Fruit fly (Drosophila melanogaster) whole organism, wandering third instar larva: ENCODE results near the gene VhaAC39-1.

Source experiments
- Abd-B ChIP-seq: fragments of >200 bp; optimal IDR thresholded peaks from 2 replicates; lab custom pipeline; 2017; ENCODE audit warnings: missing biosample characterization, missing genetic modification characterization
- CG32264 ChIP-seq: fragments of 200-800 bp; sonication (Bioruptor generic); optimal IDR thresholded peaks from 2 replicates; lab custom pipeline; 2016; ENCODE audit warnings: missing biosample characterization, missing genetic modification characterization
- CG9705 ChIP-seq: fragments of 200-800 bp; sonication (Bioruptor generic); optimal IDR thresholded peaks from 2 replicates; lab custom pipeline; 2018; ENCODE audit warnings: missing biosample characterization, mild to moderate bottlenecking, missing genetic modification characterization
- Dfd ChIP-seq: fragments of >200 bp; optimal IDR thresholded peaks from 2 replicates; lab custom pipeline; 2017; ENCODE audit warnings: missing biosample characterization, missing genetic modification characterization
- Dif ChIP-seq: fragments of 200-275, 200-300 bp; sonication (Bioruptor generic); optimal IDR thresholded peaks from 2 replicates; lab custom pipeline; 2018; ENCODE audit warnings: missing biosample characterization, missing genetic modification characterization; ENCODE audit not compliant: partially characterized antibody
- Hnf4 ChIP-seq: fragments of 200-800 bp; sonication (Bioruptor generic); optimal IDR thresholded peaks from 2 replicates; lab custom pipeline; 2016; ENCODE audit warnings: missing biosample characterization, mild to moderate bottlenecking, missing genetic modification characterization
- Hr78 ChIP-seq: fragments of >200 bp; optimal IDR thresholded peaks from 2 replicates; lab custom pipeline; 2017; ENCODE audit warnings: missing biosample characterization, missing genetic modification characterization
- Hr83 ChIP-seq: fragments of 200-300 bp; sonication (Bioruptor generic); optimal IDR thresholded peaks from 2 replicates; lab custom pipeline; 2016; ENCODE audit warnings: missing biosample characterization, mild to moderate bottlenecking, missing genetic modification characterization, moderate library complexity; ENCODE audit not compliant: poor library complexity, severe bottlenecking
- Mio ChIP-seq: sonication (Bioruptor generic); optimal IDR thresholded peaks from 2 replicates; lab custom pipeline; 2016; ENCODE audit warnings: missing biosample characterization, missing genetic modification characterization
- N ChIP-seq: fragments of >200 bp; optimal IDR thresholded peaks from 2 replicates; lab custom pipeline; 2018; ENCODE audit warnings: missing biosample characterization, missing external identifiers, missing genetic modification characterization
- OdsH ChIP-seq: fragments of 200-800 bp; sonication (Bioruptor generic); optimal IDR thresholded peaks from 2 replicates; lab custom pipeline; 2016; ENCODE audit warnings: missing biosample characterization, mild to moderate bottlenecking, missing genetic modification characterization
- Rel ChIP-seq, 2 experiments: fragments of 200-800 bp; sonication (Bioruptor generic) in 1 of 2; optimal IDR thresholded peaks; 2 replicates in 1 of 2; 3 replicates in 1 of 2; lab custom pipeline; 2016 to 2019; ENCODE audit warnings: mild to moderate bottlenecking in 2 of 2, missing biosample characterization in 2 of 2, missing genetic modification characterization in 2 of 2, moderate library complexity in 1 of 2
- Sp1 ChIP-seq: fragments of 200-800 bp; sonication (Bioruptor generic); optimal IDR thresholded peaks from 3 replicates; lab custom pipeline; 2019; ENCODE audit warnings: missing biosample characterization, mild to moderate bottlenecking, missing genetic modification characterization, moderate library complexity
- Vsx2 ChIP-seq: fragments of 200-300, 225-300 bp; sonication (Bioruptor generic); optimal IDR thresholded peaks from 2 replicates; lab custom pipeline; 2018; ENCODE audit warnings: missing biosample characterization, missing genetic modification characterization; ENCODE audit not compliant: partially characterized antibody
- br ChIP-seq: fragments of 200-800 bp; sonication (Bioruptor generic); optimal IDR thresholded peaks from 2 replicates; lab custom pipeline; 2016; ENCODE audit warnings: missing biosample characterization, missing genetic modification characterization
- dl ChIP-seq, 2 experiments: fragments of 175-275, 200-275 bp in 1 of 2; fragments of 200-275 bp in 1 of 2; sonication (Bioruptor generic); optimal IDR thresholded peaks; lab custom pipeline; 2018; ENCODE audit warnings: mild to moderate bottlenecking in 2 of 2, missing biosample characterization in 2 of 2, missing genetic modification characterization in 2 of 2, moderate library complexity in 2 of 2; ENCODE audit not compliant: partially characterized antibody in 2 of 2, insufficient read depth in 1 of 2
- dsf ChIP-seq: sonication (Bioruptor generic); optimal IDR thresholded peaks from 2 replicates; lab custom pipeline; 2016; ENCODE audit warnings: missing biosample characterization, missing genetic modification characterization, borderline replicate concordance
- ey ChIP-seq: fragments of 200-800 bp; sonication (Bioruptor generic); optimal IDR thresholded peaks from 2 replicates; lab custom pipeline; 2016; ENCODE audit warnings: missing biosample characterization, missing genetic modification characterization
- fru ChIP-seq: fragments of 200-800 bp; sonication (Bioruptor generic); optimal IDR thresholded peaks from 3 replicates; lab custom pipeline; 2016; ENCODE audit warnings: missing biosample characterization, mild to moderate bottlenecking, missing genetic modification characterization
- h ChIP-seq: fragments of 200-800 bp; sonication (Bioruptor generic); optimal IDR thresholded peaks from 3 replicates; lab custom pipeline; 2016; ENCODE audit warnings: missing biosample characterization, mild to moderate bottlenecking, missing genetic modification characterization
- jim ChIP-seq: fragments of 175-275, 200-325 bp; sonication (Bioruptor generic); optimal IDR thresholded peaks from 2 replicates; lab custom pipeline; 2016; ENCODE audit warnings: missing biosample characterization, mild to moderate bottlenecking, missing genetic modification characterization
- lola ChIP-seq: fragments of >200 bp; optimal IDR thresholded peaks from 2 replicates; lab custom pipeline; 2017; ENCODE audit warnings: missing biosample characterization, missing genetic modification characterization
- pan ChIP-seq: fragments of >200 bp; optimal IDR thresholded peaks from 2 replicates; lab custom pipeline; 2017
- psq ChIP-seq: fragments of 200-800 bp; sonication (Bioruptor generic); optimal IDR thresholded peaks from 3 replicates; lab custom pipeline; 2017; ENCODE audit warnings: missing biosample characterization, mild to moderate bottlenecking, missing genetic modification characterization, moderate library complexity
- rgr ChIP-seq: fragments of 200-800 bp; sonication (Bioruptor generic); optimal IDR thresholded peaks from 3 replicates; lab custom pipeline; 2016; ENCODE audit warnings: missing biosample characterization, mild to moderate bottlenecking, missing genetic modification characterization
- sage ChIP-seq: fragments of 200-800 bp; sonication (Bioruptor generic); optimal IDR thresholded peaks from 2 replicates; lab custom pipeline; 2016; ENCODE audit warnings: missing biosample characterization, mild to moderate bottlenecking, missing genetic modification characterization
- sv ChIP-seq: fragments of 200-800 bp; sonication (Bioruptor generic); optimal IDR thresholded peaks from 3 replicates; lab custom pipeline; 2016; ENCODE audit warnings: missing biosample characterization, missing genetic modification characterization
- usp ChIP-seq: fragments of >200 bp; optimal IDR thresholded peaks from 2 replicates; lab custom pipeline; 2017; ENCODE audit warnings: missing biosample characterization, missing genetic modification characterization
- woc ChIP-seq: sonication (Bioruptor generic); optimal IDR thresholded peaks from 2 replicates; lab custom pipeline; 2016; ENCODE audit warnings: missing biosample characterization, mild to moderate bottlenecking, missing genetic modification characterization

Gene VhaAC39-1

DNA sequence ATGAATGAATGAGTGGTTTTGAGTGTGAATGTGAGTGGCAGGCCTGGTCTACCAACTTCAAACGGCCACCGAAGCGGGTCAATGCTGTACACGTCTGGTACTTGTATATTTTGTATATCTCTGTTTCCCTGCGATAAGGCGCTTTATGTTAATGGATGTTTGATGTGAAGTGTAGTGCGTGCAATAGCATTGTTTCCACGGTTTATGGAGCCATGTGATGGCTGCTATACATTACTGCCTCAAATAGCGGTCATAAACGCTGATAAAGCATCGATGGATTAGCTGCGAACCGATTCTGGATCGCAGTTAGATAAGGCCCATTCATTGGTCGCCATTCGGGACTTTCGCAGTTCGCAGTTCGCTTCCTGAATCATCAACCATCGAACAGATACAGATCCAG lies 5.6 kb upstream of the VhaAC39-1 start:
- TF ChIP-seq woc (GFP tag; lab: Kevin White, UChicago) (no peak), Dif (GFP tag; lab: Kevin White, UChicago) (no peak), lola (GFP tag; lab: Kevin White, UChicago) (no peak), rgr (GFP tag; lab: Kevin White, UChicago) (no peak), CG32264 (GFP tag; lab: Kevin White, UChicago) (no peak)

DNA sequence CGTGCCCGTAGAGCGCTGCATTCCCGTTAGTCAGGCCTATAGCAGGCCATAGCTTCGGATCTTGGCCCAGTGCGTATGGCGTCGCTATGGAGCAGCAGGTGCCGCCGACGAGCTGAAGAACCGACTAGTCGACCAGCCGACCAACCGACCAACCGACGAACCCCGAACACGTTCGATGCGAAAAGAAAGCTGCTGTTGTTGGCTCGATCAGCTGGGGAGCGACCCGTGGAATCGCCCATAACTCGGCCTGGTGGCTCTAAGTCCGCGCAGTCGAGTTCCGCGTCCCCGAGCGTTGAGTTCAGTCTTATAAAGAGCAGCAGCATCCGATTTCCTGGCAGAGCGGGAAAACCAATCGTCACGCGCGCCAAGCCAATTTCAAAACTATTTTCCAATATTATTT lies 3.4 kb downstream of the VhaAC39-1 start, which contains the start of gene CG15239:
CG15239 (plus strand) TSS at position 265 of the 400 bp plus-strand sequence.
- TF ChIP-seq br = no peak
- TF ChIP-seq pan (lab: Kevin White, UChicago) = no peak
- no peak for TF ChIP-seq sv (GFP tag; lab: Kevin White, UChicago)
- no peak for TF ChIP-seq dl (GFP tag; optimal IDR thresholded peaks at IDR 0.05; lab: Kevin White, UChicago; ENCODE audit: insufficient read depth in 1 of 2, partially characterized antibody in 2 of 2)
- TF ChIP-seq, all 38 proteins: peak for 0

dm6 chrX:3886751-3887150 lies 6.2 kb downstream of the VhaAC39-1 start:
- TF ChIP-seq Mio (GFP tag; lab: Kevin White, UChicago) (no peak), lola (GFP tag; lab: Kevin White, UChicago) (no peak), Hnf4 (GFP tag; lab: Kevin White, UChicago) (no peak), Hr78 (no peak), fru (GFP tag; lab: Kevin White, UChicago) (no peak), Dfd (no peak), ey (GFP tag; lab: Kevin White, UChicago) (no peak), Sp1 (no peak), Hr83 (GFP tag; lab: Kevin White, UChicago) (no peak), usp (GFP tag; lab: Kevin White, UChicago) (no peak), h (GFP tag; lab: Kevin White, UChicago) (no peak), dl (GFP tag; optimal IDR thresholded peaks at IDR 0.05; lab: Kevin White, UChicago; ENCODE audit: insufficient read depth in 1 of 2, partially characterized antibody in 2 of 2) (no peak), OdsH (GFP tag; lab: Kevin White, UChicago) (no peak), CG9705 (GFP tag; lab: Kevin White, UChicago) (no peak), Vsx2 (GFP tag; lab: Kevin White, UChicago) (no peak), N (GFP tag; lab: Kevin White, UChicago) (no peak)

DNA sequence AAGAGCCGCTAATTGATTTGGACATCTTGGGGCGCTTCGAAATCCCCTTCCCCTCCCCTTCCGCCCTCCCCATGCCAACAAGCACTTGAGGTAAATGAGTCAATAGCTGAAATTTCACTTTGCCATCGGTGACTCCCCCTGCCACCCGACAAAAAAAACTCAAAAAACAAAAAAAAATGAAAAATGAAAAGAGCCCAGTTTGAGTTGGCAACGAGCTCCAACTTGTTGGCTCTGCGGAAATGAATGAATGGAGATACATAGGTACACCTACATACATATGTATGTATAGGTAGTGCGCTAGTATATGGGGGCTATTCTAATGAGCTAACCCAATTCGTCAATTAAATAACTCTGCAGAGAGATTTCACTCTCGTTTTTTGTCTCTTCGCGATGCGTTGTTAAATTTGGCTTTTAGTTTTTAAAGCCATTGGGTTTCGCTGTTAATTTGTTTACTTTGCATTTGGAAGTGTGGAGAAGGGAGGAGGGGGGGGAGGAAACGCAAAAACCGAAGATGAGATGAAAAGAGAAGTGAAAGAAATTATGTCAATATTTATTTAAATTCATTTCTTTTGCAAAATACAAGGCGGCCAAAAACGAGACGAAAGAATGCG lies 7.2 kb downstream of the VhaAC39-1 start:
- TF ChIP-seq fru (GFP tag; lab: Kevin White, UChicago) = no peak
- TF ChIP-seq Dfd = no peak
- TF ChIP-seq Rel (GFP tag; optimal IDR thresholded peaks at IDR 0.05; lab: Kevin White, UChicago) = no peak
- TF ChIP-seq Rel (tag; optimal IDR thresholded peaks at IDR 0.05; lab: Kevin White, UChicago) = no peak
- TF ChIP-seq lola (GFP tag; lab: Kevin White, UChicago) = no peak

- no peak for TF ChIP-seq ey (GFP tag; lab: Kevin White, UChicago)
- TF ChIP-seq sage (GFP tag; lab: Kevin White, UChicago) = no peak
- TF ChIP-seq dl (GFP tag; optimal IDR thresholded peaks at IDR 0.05; lab: Kevin White, UChicago; ENCODE audit: insufficient read depth in 1 of 2, partially characterized antibody in 2 of 2) = no peak
- no peak for TF ChIP-seq CG9705 (GFP tag; lab: Kevin White, UChicago)
- no peak for TF ChIP-seq Sp1
- no peak for TF ChIP-seq jim (GFP tag; lab: Kevin White, UChicago)
- TF ChIP-seq Hnf4 (GFP tag; lab: Kevin White, UChicago) = no peak
- no peak for TF ChIP-seq dsf
- no peak for TF ChIP-seq Dif (GFP tag; lab: Kevin White, UChicago)
- no peak for TF ChIP-seq fru (GFP tag; lab: Kevin White, UChicago)
- no peak for TF ChIP-seq br
- no peak for TF ChIP-seq woc (GFP tag; lab: Kevin White, UChicago)
- no peak for TF ChIP-seq psq (GFP tag; lab: Kevin White, UChicago)
- no peak for TF ChIP-seq Abd-B
- no peak for TF ChIP-seq rgr (GFP tag; lab: Kevin White, UChicago)
- no peak for TF ChIP-seq pan (lab: Kevin White, UChicago)
Measured at dm6 chrX:3901926-3902325, 21.4 kb downstream of the VhaAC39-1 start.
